Fruit fly (Drosophila melanogaster) whole organism, embryonic: ENCODE data around the gene CG9449.
"Not testable (repeated sequence)": the region's sequence is repeated elsewhere in the genome, so short reads cannot be mapped to it uniquely, and the experiment has no call there.

Experiments used
- Adf1 ChIP-seq: fragments of 200-800 bp; sonication (Bioruptor generic); IDR thresholded peaks from 2 replicates; pipeline ENCODE4 v1.3.6; 2022; ENCODE audit warnings: missing biosample characterization, missing genetic modification characterization
- Aef1 ChIP-seq: fragments of 200-800 bp; sonication (Bioruptor generic); IDR thresholded peaks from 3 replicates; pipeline ENCODE4 v1.3.6; 2022; ENCODE audit warnings: missing biosample characterization, missing genetic modification characterization
- C15 ChIP-seq: fragments of 200-800 bp; sonication (Bioruptor generic); IDR thresholded peaks from 3 replicates; pipeline ENCODE4 v1.3.6; 2022; ENCODE audit warnings: missing biosample characterization, missing genetic modification characterization
- CG10543 ChIP-seq: fragments of 200-800 bp; sonication (Bioruptor generic); optimal IDR thresholded peaks from 3 replicates; lab custom pipeline; 2017; ENCODE audit warnings: missing biosample characterization, mild to moderate bottlenecking, missing genetic modification characterization, moderate library complexity
- CG12299 ChIP-seq: fragments of 200-800 bp; sonication (Bioruptor generic); optimal IDR thresholded peaks from 2 replicates; lab custom pipeline; 2018; ENCODE audit warnings: missing biosample characterization, mild to moderate bottlenecking, missing genetic modification characterization
- CG12391 ChIP-seq: fragments of 200-800 bp; sonication (Bioruptor generic); optimal IDR thresholded peaks from 3 replicates; lab custom pipeline; 2018; ENCODE audit warnings: missing biosample characterization, mild to moderate bottlenecking, missing genetic modification characterization, moderate library complexity
- CG13894 ChIP-seq: fragments of 200-800 bp; sonication (Bioruptor generic); optimal IDR thresholded peaks from 3 replicates; lab custom pipeline; 2018; ENCODE audit warnings: missing biosample characterization, mild to moderate bottlenecking, missing genetic modification characterization, moderate library complexity
- CG14014 ChIP-seq: fragments of 200-800 bp; sonication (Bioruptor generic); IDR thresholded peaks from 2 replicates; pipeline ENCODE4 v1.3.6; 2022; ENCODE audit warnings: missing biosample characterization, missing genetic modification characterization
- CG15073 ChIP-seq: fragments of 200-800 bp; sonication (Bioruptor generic); optimal IDR thresholded peaks from 2 replicates; lab custom pipeline; 2016; ENCODE audit warnings: missing biosample characterization, missing genetic modification characterization
- CG15514 ChIP-seq: fragments of 200-800 bp; sonication (Bioruptor generic); optimal IDR thresholded peaks from 3 replicates; lab custom pipeline; 2017; ENCODE audit warnings: missing biosample characterization, missing genetic modification characterization, mild to moderate bottlenecking, moderate library complexity, missing genetic modification reagents
- CG18476 ChIP-seq: fragments of 200-800 bp; sonication (Bioruptor generic); optimal IDR thresholded peaks from 2 replicates; lab custom pipeline; 2016; ENCODE audit warnings: missing biosample characterization, mild to moderate bottlenecking, missing genetic modification characterization
- CG32532 ChIP-seq: fragments of 200-800 bp; sonication (Bioruptor generic); IDR thresholded peaks from 2 replicates; pipeline ENCODE4 v1.3.6; 2022; ENCODE audit warnings: missing biosample characterization, missing genetic modification characterization
- CG34376 ChIP-seq: fragments of 200-800 bp; sonication (Bioruptor generic); optimal IDR thresholded peaks from 2 replicates; lab custom pipeline; 2018; ENCODE audit warnings: missing biosample characterization, mild to moderate bottlenecking, missing genetic modification characterization
- CG5180 ChIP-seq: fragments of 200-800 bp; sonication (Bioruptor generic); optimal IDR thresholded peaks from 3 replicates; lab custom pipeline; 2017; ENCODE audit warnings: missing biosample characterization, missing genetic modification characterization, mild to moderate bottlenecking, moderate library complexity, missing genetic modification reagents
- CG6175 ChIP-seq: fragments of 200-800 bp; sonication (Bioruptor generic); IDR thresholded peaks from 3 replicates; pipeline ENCODE4 v1.3.6; 2022; ENCODE audit warnings: missing biosample characterization, missing genetic modification characterization
- CG7556 ChIP-seq: fragments of 200-800 bp; sonication (Bioruptor generic); optimal IDR thresholded peaks from 2 replicates; lab custom pipeline; 2017; ENCODE audit warnings: missing biosample characterization, mild to moderate bottlenecking, missing genetic modification characterization
- CG9215 ChIP-seq: fragments of 200-800 bp; sonication (Bioruptor generic); IDR thresholded peaks from 2 replicates; pipeline ENCODE4 v1.3.6; 2022; ENCODE audit warnings: missing biosample characterization, missing genetic modification characterization
- Eip74EF ChIP-seq, 2 experiments: fragments of 200-800 bp in 1 of 2; fragments of >200 bp in 1 of 2; sonication (Bioruptor generic) in 1 of 2; optimal IDR thresholded peaks; 2 replicates each; lab custom pipeline; 2017 to 2019; ENCODE audit warnings: missing biosample characterization in 2 of 2, missing genetic modification characterization in 2 of 2, mild to moderate bottlenecking in 1 of 2, moderate library complexity in 1 of 2
- Ets97D ChIP-seq: fragments of 200-800 bp; sonication (Bioruptor generic); optimal IDR thresholded peaks from 3 replicates; lab custom pipeline; 2016; ENCODE audit warnings: missing biosample characterization, missing genetic modification characterization
- H15 ChIP-seq: fragments of 200-800 bp; sonication (Bioruptor generic); IDR thresholded peaks from 3 replicates; pipeline ENCODE4 v1.3.6; 2022; ENCODE audit warnings: missing biosample characterization, missing genetic modification characterization
- HLH54F ChIP-seq: fragments of 200-800 bp; sonication (Bioruptor generic); optimal IDR thresholded peaks from 3 replicates; lab custom pipeline; 2016; ENCODE audit warnings: missing biosample characterization, missing genetic modification characterization
- Pdp1 ChIP-seq, 2 experiments: fragments of 200-800 bp; sonication (Bioruptor generic); optimal IDR thresholded peaks; 3 replicates each; lab custom pipeline; 2016; ENCODE audit warnings: missing biosample characterization in 2 of 2, missing genetic modification characterization in 2 of 2, mild to moderate bottlenecking in 1 of 2, moderate library complexity in 1 of 2
- Vsx1 ChIP-seq: fragments of 200-800 bp; sonication (Bioruptor generic); optimal IDR thresholded peaks from 2 replicates; lab custom pipeline; 2017; ENCODE audit warnings: missing biosample characterization, mild to moderate bottlenecking, missing genetic modification characterization, missing genetic modification reagents
- amos ChIP-seq: fragments of 200-800 bp; sonication (Bioruptor generic); IDR thresholded peaks from 2 replicates; pipeline ENCODE4 v1.3.6; 2022; ENCODE audit warnings: missing biosample characterization, missing genetic modification characterization; ENCODE audit not compliant: partially characterized antibody
- btn ChIP-seq: fragments of 200-800 bp; sonication (Bioruptor generic); optimal IDR thresholded peaks from 2 replicates; lab custom pipeline; 2016; ENCODE audit warnings: missing biosample characterization, missing genetic modification characterization
- cato ChIP-seq: fragments of 200-800 bp; sonication (Bioruptor generic); optimal IDR thresholded peaks from 2 replicates; lab custom pipeline; 2016; ENCODE audit warnings: missing biosample characterization, missing genetic modification characterization, borderline replicate concordance
- chm ChIP-seq: fragments of 200-800 bp; sonication (Bioruptor generic); IDR thresholded peaks from 2 replicates; pipeline ENCODE4 v1.3.6; 2022; ENCODE audit warnings: missing biosample characterization, missing genetic modification characterization
- chn ChIP-seq: fragments of 200-800 bp; sonication (Bioruptor generic); optimal IDR thresholded peaks from 2 replicates; lab custom pipeline; 2016; ENCODE audit warnings: missing biosample characterization, missing genetic modification characterization
- cwo ChIP-seq: fragments of 200-800 bp; sonication (Bioruptor generic); optimal IDR thresholded peaks from 3 replicates; lab custom pipeline; 2017; ENCODE audit warnings: missing biosample characterization, missing genetic modification characterization, mild to moderate bottlenecking, moderate library complexity, missing genetic modification reagents
- dpn ChIP-seq, 2 experiments: fragments of 200-800 bp; sonication (Bioruptor generic); optimal IDR thresholded peaks; 3 replicates each; lab custom pipeline; 2016; ENCODE audit warnings: missing biosample characterization in 2 of 2, missing genetic modification characterization in 2 of 2
- ems ChIP-seq: fragments of 200-800 bp; sonication (Bioruptor generic); optimal IDR thresholded peaks from 3 replicates; lab custom pipeline; 2016; ENCODE audit warnings: missing biosample characterization, missing genetic modification characterization
- ewg ChIP-seq: fragments of 200-800 bp; sonication (Bioruptor generic); optimal IDR thresholded peaks from 3 replicates; lab custom pipeline; 2017; ENCODE audit warnings: mild to moderate bottlenecking, missing biosample characterization, missing genetic modification reagents, missing genetic modification characterization
- gt ChIP-seq: fragments of 200-800 bp; sonication (Bioruptor generic); IDR thresholded peaks from 2 replicates; pipeline ENCODE4 v1.3.6; 2022; ENCODE audit warnings: missing biosample characterization, missing genetic modification characterization
- kay ChIP-seq: fragments of 200-800 bp; sonication (Bioruptor generic); optimal IDR thresholded peaks from 2 replicates; lab custom pipeline; 2016; ENCODE audit warnings: missing biosample characterization, missing genetic modification characterization
- onecut ChIP-seq: fragments of 200-800 bp; sonication (Bioruptor generic); IDR thresholded peaks from 2 replicates; pipeline ENCODE4 v1.3.6; 2022; ENCODE audit warnings: missing biosample characterization, missing genetic modification characterization
- sug ChIP-seq: fragments of 200-800 bp; optimal IDR thresholded peaks from 2 replicates; lab custom pipeline; 2019; ENCODE audit warnings: missing biosample characterization, mild to moderate bottlenecking, missing genetic modification characterization, moderate library complexity
- wor ChIP-seq: fragments of 200-800 bp; sonication (Bioruptor generic); IDR thresholded peaks from 2 replicates; pipeline ENCODE4 v1.3.6; 2022; ENCODE audit warnings: missing biosample characterization, missing genetic modification characterization

Gene CG9449

DNA sequence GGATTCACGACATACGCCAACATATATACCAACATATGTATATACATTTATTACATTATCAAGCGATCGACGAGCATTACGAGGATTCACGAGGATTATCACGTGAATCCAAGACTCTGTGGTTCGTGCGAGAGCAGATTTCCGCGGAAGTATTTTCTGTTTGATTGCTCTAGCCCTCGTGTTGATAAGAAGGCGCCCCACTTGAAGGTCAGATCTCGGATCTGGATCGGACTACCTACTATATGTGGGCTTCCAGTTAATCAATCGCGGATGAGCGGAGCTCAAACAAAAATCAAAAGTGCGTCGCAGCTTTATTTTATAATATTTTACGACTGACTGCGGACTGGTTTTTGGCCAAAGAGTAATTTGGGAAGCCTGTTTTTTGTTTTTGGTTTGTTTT is 2.6 kb downstream of the CG9449 start:
- no peak for TF ChIP-seq Vsx1
- peak; percentile 58 for TF ChIP-seq sug (tag; lab: Kevin White, UChicago)
- no peak for TF ChIP-seq C15
- no peak for TF ChIP-seq CG6175
- TF ChIP-seq H15, result no peak
- TF ChIP-seq Pdp1 (GFP tag; optimal IDR thresholded peaks at IDR 0.05; lab: Kevin White, UChicago), result peak in 1 of 2 experiments; percentile 8
- no peak for TF ChIP-seq onecut (GFP tag; lab: Robert Waterston, UW)
- no peak for TF ChIP-seq CG14014 (GFP tag; lab: Robert Waterston, UW)
- TF ChIP-seq Eip74EF (GFP tag; optimal IDR thresholded peaks at IDR 0.05; lab: Kevin White, UChicago), result peak in 1 of 2 experiments; percentile 10
- no peak for TF ChIP-seq HLH54F
- peak; percentile 62 for TF ChIP-seq CG34376 (GFP tag; lab: Kevin White, UChicago)
- peak; percentile 81 for TF ChIP-seq CG13894 (tag; lab: Kevin White, UChicago)
- no peak for TF ChIP-seq Aef1 (GFP tag; lab: Robert Waterston, UW)
- TF ChIP-seq CG9215 (GFP tag; lab: Robert Waterston, UW), result no peak
- TF ChIP-seq CG15514, result peak; percentile 49
- TF ChIP-seq cwo (GFP tag; lab: Kevin White, UChicago), result peak; percentile 69
- peak; percentile 11 for TF ChIP-seq CG10543 (GFP tag; lab: Kevin White, UChicago)

DNA sequence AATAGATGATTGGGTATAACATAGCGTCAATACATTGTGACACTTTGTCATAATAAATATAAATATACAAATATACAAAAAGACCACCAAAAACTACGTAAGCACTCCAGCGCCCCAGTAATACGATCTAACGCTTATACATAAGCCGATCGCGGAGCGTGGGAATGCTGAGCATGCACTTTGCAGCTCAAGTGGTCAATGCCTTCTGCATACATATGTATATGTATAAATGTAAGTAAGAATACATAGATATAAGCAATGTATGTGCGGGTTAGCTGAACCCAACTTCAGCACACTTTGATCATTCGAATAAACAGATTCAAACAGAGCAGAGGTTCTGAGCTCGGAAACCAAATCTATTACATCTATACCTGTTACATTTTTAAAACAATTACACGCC is 10.3 kb downstream of the CG9449 start, which contains the start of gene CG32212:
CG32212 (plus strand) TSS at position 301 of the 400 bp plus-strand sequence.
- TF ChIP-seq cato (GFP tag; lab: Kevin White, UChicago); gt (GFP tag; lab: Robert Waterston, UW); ems (GFP tag; lab: Kevin White, UChicago): not testable (repeated sequence)

- TF ChIP-seq Adf1 (GFP tag; lab: Robert Waterston, UW), result no peak
- TF ChIP-seq CG12391 (tag; lab: Kevin White, UChicago), result no peak
- no peak for TF ChIP-seq CG12299 (tag; lab: Kevin White, UChicago)
- no peak for TF ChIP-seq CG7556 (GFP tag; lab: Kevin White, UChicago)
- TF ChIP-seq CG18476 (GFP tag; lab: Kevin White, UChicago), result no peak
- TF ChIP-seq Pdp1 (GFP tag; optimal IDR thresholded peaks at IDR 0.05; lab: Kevin White, UChicago), result no peak
- no peak for TF ChIP-seq CG5180 (GFP tag; lab: Kevin White, UChicago)
- TF ChIP-seq chn (GFP tag; lab: Kevin White, UChicago), result no peak
- TF ChIP-seq dpn (GFP tag; optimal IDR thresholded peaks at IDR 0.05; lab: Kevin White, UChicago), result no peak
- TF ChIP-seq CG15073, result no peak
- no peak for TF ChIP-seq amos
- no peak for TF ChIP-seq CG32532 (GFP tag; lab: Robert Waterston, UW)
- TF ChIP-seq wor (GFP tag; lab: Robert Waterston, UW), result no peak
- no peak for TF ChIP-seq kay (GFP tag; lab: Kevin White, UChicago)
- no peak for TF ChIP-seq ewg (GFP tag; lab: Kevin White, UChicago)
- no peak for TF ChIP-seq chm (GFP tag; lab: Robert Waterston, UW)
- no peak for TF ChIP-seq btn (GFP tag; lab: Kevin White, UChicago)
- no peak for TF ChIP-seq Ets97D
These were observed 11.1 kb downstream of the CG9449 start, which contains the start of gene brv1 for dm6 chr3L:19486398-19486797. Gene brv1 (minus strand): TSS chr3L:19486498.
